Worm (Caenorhabditis elegans) whole organism, L4 larva: ENCODE data around the gene rbm-7.

Experiments used
- F26F4.8 ChIP-seq: fragments of 200-800 bp; sonication (Bioruptor generic); conservative IDR thresholded peaks from 2 replicates; pipeline ENCODE4 v1.3.6; 2022; ENCODE audit warnings: missing genetic modification characterization, missing compliant biosample characterization
- F37D6.2 ChIP-seq: sonication (generic microtip); optimal IDR thresholded peaks from 2 replicates; lab custom pipeline; 2016; ENCODE audit warnings: mild to moderate bottlenecking, missing genetic modification characterization, missing compliant biosample characterization
- T20F7.1 ChIP-seq: fragments of 200-800 bp; sonication (Bioruptor generic); optimal IDR thresholded peaks from 2 replicates; lab custom pipeline; 2018; ENCODE audit warnings: mild to moderate bottlenecking, missing genetic modification characterization, missing compliant biosample characterization
- T26A8.4 ChIP-seq: fragments of 200-800 bp; sonication (Bioruptor generic); IDR thresholded peaks from 2 replicates; pipeline ENCODE4 v1.3.6; 2022; ENCODE audit warnings: missing genetic modification characterization, missing compliant biosample characterization
- Y75B8A.6 ChIP-seq: fragments of 200-800 bp; sonication (Bioruptor generic); IDR thresholded peaks from 2 replicates; pipeline ENCODE4 v1.3.6; 2022; ENCODE audit warnings: missing genetic modification reagents, missing genetic modification characterization, missing compliant biosample characterization
- ama-1 ChIP-seq: fragments of 150-350 bp; optimal IDR thresholded peaks from 2 replicates; lab custom pipeline; 2014; ENCODE audit warnings: inconsistent platforms, mixed read lengths
- arid-1 ChIP-seq: fragments of 200-800 bp; sonication (Bioruptor generic); conservative IDR thresholded peaks from 2 replicates; pipeline ENCODE4 v1.3.6; 2022; ENCODE audit warnings: missing genetic modification reagents, missing genetic modification characterization, missing compliant biosample characterization
- ceh-28 ChIP-seq: fragments of 150-350 bp; optimal IDR thresholded peaks from 2 replicates; lab custom pipeline; 2014; ENCODE audit warnings: missing biosample characterization, missing genetic modification reagents, missing genetic modification characterization
- ceh-32 ChIP-seq: sonication (generic microtip); optimal IDR thresholded peaks from 2 replicates; lab custom pipeline; 2016; ENCODE audit warnings: mild to moderate bottlenecking, missing genetic modification characterization, missing compliant biosample characterization; ENCODE audit not compliant: poor library complexity
- ceh-44 ChIP-seq: fragments of 200-800 bp; sonication (Bioruptor generic); IDR thresholded peaks from 2 replicates; pipeline ENCODE4 v1.3.6; 2022; ENCODE audit warnings: missing genetic modification reagents, missing genetic modification characterization, missing compliant biosample characterization
- ceh-62 ChIP-seq: sonication (generic microtip); optimal IDR thresholded peaks from 2 replicates; lab custom pipeline; 2017; ENCODE audit warnings: missing biosample characterization, missing genetic modification characterization
- ctbp-1 ChIP-seq: fragments of 200-800 bp; sonication (Bioruptor generic); IDR thresholded peaks from 2 replicates; pipeline ENCODE4 v1.3.6; 2022; ENCODE audit warnings: missing genetic modification reagents, missing genetic modification characterization, missing compliant biosample characterization
- daf-16 ChIP-seq, 3 experiments: sonication (generic microtip); optimal IDR thresholded peaks; 2 replicates each; lab custom pipeline; 2016 to 2017; ENCODE audit warnings: missing genetic modification characterization in 3 of 3, missing genetic modification reagents in 3 of 3, mild to moderate bottlenecking in 2 of 3, missing compliant biosample characterization in 2 of 3, missing biosample characterization in 1 of 3, moderate library complexity in 1 of 3
- daf-19 ChIP-seq: fragments of 200-800 bp; sonication (Bioruptor generic); conservative IDR thresholded peaks from 2 replicates; pipeline ENCODE4 v1.3.6; 2022; ENCODE audit warnings: missing genetic modification characterization, missing compliant biosample characterization
- dmd-6 ChIP-seq: fragments of 200-800 bp; sonication (Bioruptor generic); IDR thresholded peaks from 2 replicates; pipeline ENCODE4 v1.3.6; 2022; ENCODE audit warnings: missing genetic modification reagents, missing genetic modification characterization, missing compliant biosample characterization
- dmd-9 ChIP-seq: fragments of 200-800 bp; sonication (Bioruptor generic); IDR thresholded peaks from 2 replicates; pipeline ENCODE4 v1.3.6; 2022; ENCODE audit warnings: missing genetic modification reagents, missing genetic modification characterization, missing compliant biosample characterization
- egl-27 ChIP-seq: sonication (generic microtip); optimal IDR thresholded peaks from 3 replicates; lab custom pipeline; 2017; ENCODE audit warnings: missing biosample characterization, missing genetic modification reagents, missing genetic modification characterization
- egl-43 ChIP-seq: fragments of 200-800 bp; sonication (Bioruptor generic); IDR thresholded peaks from 2 replicates; pipeline ENCODE4 v1.3.6; 2022; ENCODE audit warnings: missing genetic modification reagents, missing genetic modification characterization, missing compliant biosample characterization
- fkh-10 ChIP-seq: fragments of 150-350 bp; optimal IDR thresholded peaks from 2 replicates; lab custom pipeline; 2014; ENCODE audit warnings: missing biosample characterization, missing genetic modification reagents, missing genetic modification characterization
- fos-1 ChIP-seq: fragments of 150-350 bp; optimal IDR thresholded peaks from 2 replicates; lab custom pipeline; 2014; ENCODE audit warnings: missing biosample characterization, missing genetic modification characterization
- gei-8 ChIP-seq: fragments of 200-800 bp; sonication (Bioruptor generic); optimal IDR thresholded peaks from 2 replicates; lab custom pipeline; 2018; ENCODE audit warnings: mild to moderate bottlenecking, missing genetic modification characterization, missing compliant biosample characterization
- hlh-11 ChIP-seq: fragments of 200-800 bp; sonication (Bioruptor generic); optimal IDR thresholded peaks from 2 replicates; lab custom pipeline; 2018; ENCODE audit warnings: mild to moderate bottlenecking, missing genetic modification characterization, missing compliant biosample characterization
- hmg-1.1 ChIP-seq: fragments of 200-800 bp; sonication (Bioruptor generic); IDR thresholded peaks from 2 replicates; pipeline ENCODE4 v1.3.6; 2022; ENCODE audit warnings: missing genetic modification reagents, missing genetic modification characterization, missing compliant biosample characterization
- lin-1 ChIP-seq: fragments of 200-800 bp; sonication (Bioruptor generic); IDR thresholded peaks from 2 replicates; pipeline ENCODE4 v1.3.6; 2022; ENCODE audit warnings: missing genetic modification reagents, missing genetic modification characterization, missing compliant biosample characterization
- lin-13 ChIP-seq: fragments of 150-350 bp; optimal IDR thresholded peaks from 2 replicates; lab custom pipeline; 2014; ENCODE audit warnings: missing biosample characterization, missing genetic modification reagents, missing genetic modification characterization
- lin-38 ChIP-seq: fragments of 200-800 bp; sonication (Bioruptor generic); IDR thresholded peaks from 2 replicates; pipeline ENCODE4 v1.3.6; 2022; ENCODE audit warnings: missing genetic modification reagents, missing genetic modification characterization, missing compliant biosample characterization
- lsy-2 ChIP-seq, 2 experiments: fragments of 150-350 bp in 1 of 2; sonication (generic microtip) in 1 of 2; optimal IDR thresholded peaks; 2 replicates each; lab custom pipeline; 2014 to 2017; ENCODE audit warnings: missing biosample characterization in 2 of 2, missing genetic modification characterization in 2 of 2
- madf-5 ChIP-seq, 2 experiments: fragments of 200-800 bp; sonication (Bioruptor generic); IDR thresholded peaks; 2 replicates each; pipeline ENCODE4 v1.3.6; 2022; ENCODE audit warnings: missing compliant biosample characterization in 2 of 2, missing genetic modification characterization in 2 of 2
- mdl-1 ChIP-seq, 2 experiments: fragments of 150-350 bp in 1 of 2; sonication (generic microtip) in 1 of 2; optimal IDR thresholded peaks; 2 replicates each; lab custom pipeline; 2014 to 2017; ENCODE audit warnings: missing biosample characterization in 2 of 2, missing genetic modification characterization in 2 of 2
- mdt-29 ChIP-seq: fragments of 200-800 bp; sonication (Bioruptor generic); IDR thresholded peaks from 2 replicates; pipeline ENCODE4 v1.3.6; 2022; ENCODE audit warnings: missing genetic modification reagents, missing genetic modification characterization, missing compliant biosample characterization
- mes-2 ChIP-seq: sonication (generic microtip); optimal IDR thresholded peaks from 2 replicates; lab custom pipeline; 2016; ENCODE audit warnings: missing genotype, mild to moderate bottlenecking, missing genetic modification characterization, missing compliant biosample characterization; ENCODE audit not compliant: poor library complexity, severe bottlenecking
- mxl-2 ChIP-seq: fragments of 200-800 bp; sonication (Bioruptor generic); conservative IDR thresholded peaks from 2 replicates; pipeline ENCODE4 v1.3.6; 2022; ENCODE audit warnings: missing genetic modification reagents, missing genetic modification characterization, missing compliant biosample characterization
- mxl-3 ChIP-seq: fragments of 200-800 bp; sonication (Bioruptor generic); optimal IDR thresholded peaks from 2 replicates; lab custom pipeline; 2018; ENCODE audit warnings: mild to moderate bottlenecking, missing genetic modification characterization, missing compliant biosample characterization
- nhr-10 ChIP-seq: fragments of 150-350 bp; optimal IDR thresholded peaks from 2 replicates; lab custom pipeline; 2014; ENCODE audit warnings: missing biosample characterization, missing genetic modification characterization
- nhr-111 ChIP-seq: fragments of 200-800 bp; sonication (Bioruptor generic); optimal IDR thresholded peaks from 2 replicates; lab custom pipeline; 2018; ENCODE audit warnings: mild to moderate bottlenecking, missing genetic modification characterization, missing compliant biosample characterization
- nhr-28 ChIP-seq: fragments of 150-350 bp; optimal IDR thresholded peaks from 2 replicates; lab custom pipeline; 2014; ENCODE audit warnings: missing biosample characterization, missing genetic modification characterization
- nhr-41 ChIP-seq: fragments of 200-800 bp; sonication (Bioruptor generic); IDR thresholded peaks from 2 replicates; pipeline ENCODE4 v1.3.6; 2022; ENCODE audit warnings: missing genetic modification reagents, missing genetic modification characterization, missing compliant biosample characterization
- nhr-48 ChIP-seq: sonication (generic microtip); optimal IDR thresholded peaks from 2 replicates; lab custom pipeline; 2016; ENCODE audit warnings: mild to moderate bottlenecking, missing genetic modification characterization, missing compliant biosample characterization
- nhr-77 ChIP-seq: fragments of 150-350 bp; optimal IDR thresholded peaks from 2 replicates; lab custom pipeline; 2014; ENCODE audit warnings: missing biosample characterization, missing genetic modification characterization
- pha-4 ChIP-seq, 2 experiments: fragments of 150-350 bp in 1 of 2; fragments of 200-800 bp in 1 of 2; sonication (Bioruptor generic) in 1 of 2; IDR thresholded peaks in 1 of 2; optimal IDR thresholded peaks in 1 of 2; 2 replicates each; pipeline versions ENCODE4 v1.3.6 to Lab custom; 2014 to 2022; ENCODE audit warnings: missing genetic modification characterization in 2 of 2, missing genetic modification reagents in 2 of 2, missing biosample characterization in 1 of 2, missing compliant biosample characterization in 1 of 2
- pqm-1 ChIP-seq: sonication (generic microtip); optimal IDR thresholded peaks from 2 replicates; lab custom pipeline; 2017; ENCODE audit warnings: missing biosample characterization, missing genetic modification characterization
- set-16 ChIP-seq: fragments of 200-800 bp; sonication (Bioruptor generic); IDR thresholded peaks from 2 replicates; pipeline ENCODE4 v1.3.6; 2022; ENCODE audit warnings: missing genetic modification reagents, missing genetic modification characterization, missing compliant biosample characterization
- snpc-1.2 ChIP-seq: fragments of 200-800 bp; sonication (Bioruptor generic); IDR thresholded peaks from 2 replicates; pipeline ENCODE4 v1.3.6; 2022; ENCODE audit warnings: missing genetic modification reagents, missing genetic modification characterization, missing compliant biosample characterization
- spr-1 ChIP-seq: sonication (generic microtip); optimal IDR thresholded peaks from 2 replicates; lab custom pipeline; 2016; ENCODE audit warnings: mild to moderate bottlenecking, missing genetic modification characterization, missing compliant biosample characterization
- zfp-3 ChIP-seq: fragments of 200-800 bp; sonication (Bioruptor generic); conservative IDR thresholded peaks from 2 replicates; pipeline ENCODE4 v1.3.6; 2022; ENCODE audit warnings: missing genetic modification reagents, missing genetic modification characterization, missing compliant biosample characterization
- ztf-11 ChIP-seq: fragments of 150-350 bp; optimal IDR thresholded peaks from 2 replicates; lab custom pipeline; 2014; ENCODE audit warnings: missing biosample characterization, missing genetic modification characterization
- ztf-7 ChIP-seq: fragments of 150-350 bp; optimal IDR thresholded peaks from 2 replicates; lab custom pipeline; 2014; ENCODE audit warnings: missing biosample characterization, missing genetic modification characterization

The rbm-7 gene

ce11 chrIII:12906611-12907037, 25.0 kb downstream of the rbm-7 start (continued):
- TF ChIP-seq mdt-29, result peak; percentile 33; the same call in 1 of the 2 replicates
- peak; percentile 53; the same call in 1 of the 2 replicates for TF ChIP-seq pha-4 (GFP tag; IDR thresholded peaks at IDR 0.05; lab: Robert Waterston, UW)
- TF ChIP-seq pha-4 (tag; optimal IDR thresholded peaks at IDR 0.05; lab: Kevin White, UChicago), result no peak
- TF ChIP-seq nhr-28, result no peak
- no peak for TF ChIP-seq mxl-2
- no peak for TF ChIP-seq nhr-48
- TF ChIP-seq set-16 (GFP tag; lab: Robert Waterston, UW), result no peak
- peak; percentile 69 for TF ChIP-seq arid-1 (GFP tag; lab: Robert Waterston, UW)
- no peak for TF ChIP-seq egl-27 (tag; lab: Kevin White, UChicago)
- no peak for TF ChIP-seq lin-1 (GFP tag; lab: Robert Waterston, UW)
- no peak for TF ChIP-seq nhr-10 (tag; lab: Kevin White, UChicago)
- TF ChIP-seq mes-2 (tag; lab: Kevin White, UChicago), result peak; percentile 1
- TF ChIP-seq ceh-28, result no peak
- 0 out of 4 replicates have a peak, but pooled peaks of 1 of the 2 experiments have one; percentile 51 for TF ChIP-seq madf-5 (GFP tag; IDR thresholded peaks at IDR 0.05; lab: Robert Waterston, UW)
- no peak for TF ChIP-seq daf-16 (GFP tag; optimal IDR thresholded peaks at IDR 0.05; lab: Kevin White, UChicago)
- TF ChIP-seq daf-16 (tag; optimal IDR thresholded peaks at IDR 0.05; lab: Kevin White, UChicago), result peak; percentile 32
- no peak for TF ChIP-seq F26F4.8 (GFP tag; lab: Robert Waterston, UW)
- TF ChIP-seq ztf-7, result no peak
- TF ChIP-seq dmd-6, result peak; percentile 12; the same call in 1 of the 2 replicates
- peak in 1 of 2 experiments; percentile 68 for TF ChIP-seq lsy-2 (tag; optimal IDR thresholded peaks at IDR 0.05; lab: Kevin White, UChicago)
- TF ChIP-seq lin-13, result no peak

ce11 chrIII:12904987-12905541, 26.6 kb downstream of the rbm-7 start, which contains the start of gene cox-5A:
TSS of gene cox-5A (plus strand) at chrIII:12905491.
- TF ChIP-seq ztf-11 (tag; lab: Kevin White, UChicago) (no peak), spr-1 (tag; lab: Kevin White, UChicago) (peak; percentile 97), ceh-32 (peak; percentile 85), dmd-9 (GFP tag; lab: Robert Waterston, UW) (peak; percentile 99), egl-43 (GFP tag; lab: Robert Waterston, UW) (peak; percentile 97), lsy-2 (tag; optimal IDR thresholded peaks at IDR 0.05; lab: Kevin White, UChicago) (peak; percentile 100), nhr-41 (GFP tag; lab: Robert Waterston, UW) (peak; percentile 91), mdl-1 (tag; optimal IDR thresholded peaks at IDR 0.05; lab: Kevin White, UChicago) (peak; percentile 47 to 91), ceh-44 (GFP tag; lab: Robert Waterston, UW) (peak; percentile 90), hlh-11 (tag; lab: Kevin White, UChicago) (peak; percentile 99), T20F7.1 (GFP tag; lab: Kevin White, UChicago) (no peak), lin-38 (GFP tag; lab: Robert Waterston, UW) (peak; percentile 96), daf-16 (GFP tag; optimal IDR thresholded peaks at IDR 0.05; lab: Kevin White, UChicago) (peak; percentile 86 to 94), daf-16 (tag; optimal IDR thresholded peaks at IDR 0.05; lab: Kevin White, UChicago) (peak; percentile 81), ctbp-1 (GFP tag; lab: Robert Waterston, UW) (peak; percentile 98), nhr-111 (peak; percentile 63), ceh-62 (tag; lab: Kevin White, UChicago) (peak; percentile 26), F37D6.2 (tag; lab: Kevin White, UChicago) (peak; percentile 97), T26A8.4 (GFP tag; lab: Robert Waterston, UW) (peak; percentile 99), snpc-1.2 (GFP tag; lab: Robert Waterston, UW) (peak; percentile 88), fos-1 (tag; lab: Kevin White, UChicago) (peak; percentile 97), mxl-3 (GFP tag; lab: Kevin White, UChicago) (peak; percentile 90), ztf-7 (peak; percentile 95), pqm-1 (tag; lab: Kevin White, UChicago) (peak; percentile 50), zfp-3 (GFP tag; lab: Robert Waterston, UW) (peak; percentile 99), gei-8 (GFP tag; lab: Kevin White, UChicago) (peak; percentile 68), Y75B8A.6 (GFP tag; lab: Robert Waterston, UW) (peak; percentile 94), hmg-1.1 (GFP tag; lab: Robert Waterston, UW) (peak; percentile 100), fkh-10 (GFP tag; lab: Kevin White, UChicago) (peak; percentile 99), lin-1 (GFP tag; lab: Robert Waterston, UW) (peak; percentile 96), daf-19 (GFP tag; lab: Robert Waterston, UW) (no peak), nhr-77 (tag; lab: Kevin White, UChicago) (peak; percentile 98), ama-1 (lab: Kevin White, UChicago) (peak; percentile 94)
